Worm (Caenorhabditis elegans): ENCODE results near the gene ZK1127.4.

The ZK1127.4 gene

ce11 chrII:7060202-7060601, 6.5 kb downstream of the ZK1127.4 start:
- TF ChIP-seq ZK546.5 (tag; optimal IDR thresholded peaks at IDR 0.05) (no peak), elt-1 (tag; optimal IDR thresholded peaks at IDR 0.05) (no peak), nhr-76 (tag; optimal IDR thresholded peaks at IDR 0.05) (no peak), nhr-11 (tag; optimal IDR thresholded peaks at IDR 0.05) (peak; percentile 16), pha-4 (tag; optimal IDR thresholded peaks at IDR 0.05) (peak; percentile 64), daf-12 (tag; optimal IDR thresholded peaks at IDR 0.05) (no peak), fkh-10 (GFP tag; optimal IDR thresholded peaks at IDR 0.05) (no peak), nhr-237 (tag; optimal IDR thresholded peaks at IDR 0.05) (no peak), zag-1 (tag; optimal IDR thresholded peaks at IDR 0.05) (no peak), mml-1 (tag; optimal IDR thresholded peaks at IDR 0.05) (no peak), sea-2 (GFP tag; optimal IDR thresholded peaks at IDR 0.05) (no peak), ceh-82 (tag; optimal IDR thresholded peaks at IDR 0.05) (no peak), nhr-28 (tag; optimal IDR thresholded peaks at IDR 0.05) (no peak), mdl-1 (tag; optimal IDR thresholded peaks at IDR 0.05) (peak; percentile 10), fkh-2 (tag; optimal IDR thresholded peaks at IDR 0.05) (no peak), nhr-12 (tag; optimal IDR thresholded peaks at IDR 0.05) (no peak), jun-1 (tag; optimal IDR thresholded peaks at IDR 0.05) (peak; percentile 23), snpc-4 (tag; optimal IDR thresholded peaks at IDR 0.05) (no peak), lsy-12 (tag; optimal IDR thresholded peaks at IDR 0.05) (no peak), ama-1 (optimal IDR thresholded peaks at IDR 0.05) (no peak), R02D3.7 (tag; optimal IDR thresholded peaks at IDR 0.05) (no peak), egl-27 (tag; optimal IDR thresholded peaks at IDR 0.05) (no peak), unc-62 (GFP tag; optimal IDR thresholded peaks at IDR 0.05) (no peak), nhr-77 (tag; optimal IDR thresholded peaks at IDR 0.05) (no peak), elt-3 (tag; optimal IDR thresholded peaks at IDR 0.05) (no peak), fos-1 (tag; optimal IDR thresholded peaks at IDR 0.05) (no peak), lin-15B (tag; optimal IDR thresholded peaks at IDR 0.05) (no peak), eor-1 (tag; optimal IDR thresholded peaks at IDR 0.05) (no peak), aly-2 (tag; optimal IDR thresholded peaks at IDR 0.05) (no peak), nhr-67 (tag; optimal IDR thresholded peaks at IDR 0.05) (no peak), nhr-43 (tag; optimal IDR thresholded peaks at IDR 0.05; ENCODE audit: poor library complexity, severe bottlenecking) (no peak), nfya-1 (tag; optimal IDR thresholded peaks at IDR 0.05; ENCODE audit: insufficient read depth) (peak; percentile 7), nhr-25 (tag; optimal IDR thresholded peaks at IDR 0.05) (no peak), ceh-16 (tag; optimal IDR thresholded peaks at IDR 0.05) (no peak), pqm-1 (tag; optimal IDR thresholded peaks at IDR 0.05) (peak; percentile 93), elt-2 (tag; optimal IDR thresholded peaks at IDR 0.05) (peak; percentile 96), ztf-4 (tag; optimal IDR thresholded peaks at IDR 0.05) (no peak), tbx-2 (tag; optimal IDR thresholded peaks at IDR 0.05) (no peak), skn-1 (tag; optimal IDR thresholded peaks at IDR 0.05) (peak; percentile 82), ceh-9 (tag; optimal IDR thresholded peaks at IDR 0.05) (no peak), nhr-23 (tag; optimal IDR thresholded peaks at IDR 0.05) (no peak), ceh-28 (tag; optimal IDR thresholded peaks at IDR 0.05) (no peak), egl-5 (tag; optimal IDR thresholded peaks at IDR 0.05) (no peak), ztf-11 (tag; optimal IDR thresholded peaks at IDR 0.05) (no peak), lin-39 (tag; optimal IDR thresholded peaks at IDR 0.05) (no peak), hmg-11 (tag; optimal IDR thresholded peaks at IDR 0.05) (no peak), unc-39 (tag; optimal IDR thresholded peaks at IDR 0.05) (no peak)

ce11 chrII:7060791-7061190, 7.0 kb downstream of the ZK1127.4 start:
- no peak for TF ChIP-seq nhr-28 (tag; optimal IDR thresholded peaks at IDR 0.05)
- peak; percentile 88 for TF ChIP-seq skn-1 (tag; optimal IDR thresholded peaks at IDR 0.05)

Data from whole organism, L3 larva.